Worm (Caenorhabditis elegans): ENCODE results near the gene srbc-63.

ce11 chrV:15432457-15432856 is 19.9 kb upstream of the srbc-63 start, which contains the start of gene T26H5.8:
- no peak for TF ChIP-seq nfya-1 (tag; optimal IDR thresholded peaks at IDR 0.05; ENCODE audit: insufficient read depth)
- TF ChIP-seq unc-62 (GFP tag; optimal IDR thresholded peaks at IDR 0.05), result no peak
- no peak for TF ChIP-seq hmg-11 (tag; optimal IDR thresholded peaks at IDR 0.05)
- no peak for TF ChIP-seq skn-1 (tag; optimal IDR thresholded peaks at IDR 0.05)
- no peak for TF ChIP-seq nhr-12 (tag; optimal IDR thresholded peaks at IDR 0.05)
- TF ChIP-seq tbx-2 (tag; optimal IDR thresholded peaks at IDR 0.05), result no peak
- TF ChIP-seq ceh-9 (tag; optimal IDR thresholded peaks at IDR 0.05), result no peak
- TF ChIP-seq nhr-43 (tag; optimal IDR thresholded peaks at IDR 0.05; ENCODE audit: poor library complexity, severe bottlenecking), result no peak
- TF ChIP-seq ztf-4 (tag; optimal IDR thresholded peaks at IDR 0.05), result no peak

Data from whole organism, L3 larva.